Worm (Caenorhabditis elegans) whole organism, mixed stage, embryonic: ENCODE measurements around the gene fbxa-141.

Source experiments
- M03D4.4 ChIP-seq: sonication (generic microtip); optimal IDR thresholded peaks from 2 replicates; lab custom pipeline; 2017; ENCODE audit warnings: mild to moderate bottlenecking, missing genetic modification characterization, missing compliant biosample characterization
- bed-3 ChIP-seq: fragments of 200-800 bp; sonication (Bioruptor generic); optimal IDR thresholded peaks from 3 replicates; lab custom pipeline; 2018; ENCODE audit warnings: mild to moderate bottlenecking, missing genetic modification characterization, moderate library complexity, missing compliant biosample characterization
- blmp-1 ChIP-seq: fragments of 150-350 bp; optimal IDR thresholded peaks from 2 replicates; lab custom pipeline; 2014; ENCODE audit warnings: missing biosample characterization, missing genetic modification characterization
- ceh-39 ChIP-seq: fragments of 150-350 bp; optimal IDR thresholded peaks from 2 replicates; lab custom pipeline; 2014; ENCODE audit warnings: missing biosample characterization, missing genetic modification characterization
- ceh-43 ChIP-seq: fragments of 200-800 bp; sonication (Bioruptor generic); optimal IDR thresholded peaks from 2 replicates; lab custom pipeline; 2018; ENCODE audit warnings: mild to moderate bottlenecking, missing genetic modification characterization, moderate library complexity, missing compliant biosample characterization
- ceh-83 ChIP-seq: fragments of 200-800 bp; sonication (Bioruptor generic); optimal IDR thresholded peaks from 2 replicates; lab custom pipeline; 2018; ENCODE audit warnings: mild to moderate bottlenecking, missing genetic modification characterization, missing compliant biosample characterization
- ces-1 ChIP-seq: fragments of 150-350 bp; optimal IDR thresholded peaks from 2 replicates; lab custom pipeline; 2014; ENCODE audit warnings: missing biosample characterization, missing genetic modification reagents, missing genetic modification characterization
- cnd-1 ChIP-seq: fragments of 200-800 bp; sonication (Bioruptor generic); optimal IDR thresholded peaks from 2 replicates; lab custom pipeline; 2018; ENCODE audit warnings: mild to moderate bottlenecking, missing genetic modification characterization, missing compliant biosample characterization
- drap-1 ChIP-seq: fragments of 200-800 bp; sonication (Bioruptor generic); optimal IDR thresholded peaks from 3 replicates; lab custom pipeline; 2018; ENCODE audit warnings: mild to moderate bottlenecking, missing genetic modification characterization, missing compliant biosample characterization
- elt-1 ChIP-seq: sonication (generic microtip); optimal IDR thresholded peaks from 2 replicates; lab custom pipeline; 2017; ENCODE audit warnings: missing genetic modification characterization, mild to moderate bottlenecking, missing compliant biosample characterization, antibody characterized with exemption, moderate library complexity, borderline replicate concordance; ENCODE audit not compliant: insufficient read depth
- elt-3 ChIP-seq: fragments of 150-350 bp; optimal IDR thresholded peaks from 2 replicates; lab custom pipeline; 2014; ENCODE audit warnings: missing biosample characterization, missing genetic modification characterization
- flh-1 ChIP-seq: fragments of 200-800 bp; sonication (Bioruptor generic); optimal IDR thresholded peaks from 2 replicates; lab custom pipeline; 2018; ENCODE audit warnings: mild to moderate bottlenecking, missing genetic modification characterization, moderate library complexity, missing compliant biosample characterization
- ham-2 ChIP-seq: fragments of 200-800 bp; sonication (Bioruptor generic); optimal IDR thresholded peaks from 2 replicates; lab custom pipeline; 2018; ENCODE audit warnings: mild to moderate bottlenecking, missing genetic modification characterization, missing compliant biosample characterization
- hlh-1 ChIP-seq: fragments of 150-350 bp; optimal IDR thresholded peaks from 2 replicates; lab custom pipeline; 2014; ENCODE audit warnings: missing biosample characterization, missing genetic modification reagents, missing genetic modification characterization
- lin-13 ChIP-seq: fragments of 150-350 bp; optimal IDR thresholded peaks from 2 replicates; lab custom pipeline; 2014; ENCODE audit warnings: missing biosample characterization, missing genetic modification characterization
- lin-32 ChIP-seq: fragments of 200-800 bp; sonication (Bioruptor generic); optimal IDR thresholded peaks from 2 replicates; lab custom pipeline; 2018; ENCODE audit warnings: mild to moderate bottlenecking, missing genetic modification characterization, missing compliant biosample characterization
- lsy-2 ChIP-seq: fragments of 150-350 bp; optimal IDR thresholded peaks from 2 replicates; lab custom pipeline; 2014; ENCODE audit warnings: missing biosample characterization, missing genetic modification characterization
- mab-5 ChIP-seq: fragments of 150-350 bp; optimal IDR thresholded peaks from 2 replicates; lab custom pipeline; 2014; ENCODE audit warnings: missing biosample characterization, missing genetic modification characterization
- mep-1 ChIP-seq: fragments of 150-350 bp; optimal IDR thresholded peaks from 2 replicates; lab custom pipeline; 2017; ENCODE audit warnings: missing biosample characterization, missing genetic modification reagents, missing genetic modification characterization, inconsistent platforms
- mls-2 ChIP-seq: sonication (generic microtip); optimal IDR thresholded peaks from 2 replicates; lab custom pipeline; 2016; ENCODE audit warnings: mild to moderate bottlenecking, missing genetic modification characterization, moderate library complexity, missing compliant biosample characterization
- nhr-12 ChIP-seq: fragments of 150-350 bp; optimal IDR thresholded peaks from 2 replicates; lab custom pipeline; 2014; ENCODE audit warnings: missing biosample characterization, missing genetic modification characterization
- nhr-2 ChIP-seq: fragments of 150-350 bp; optimal IDR thresholded peaks from 2 replicates; lab custom pipeline; 2014; ENCODE audit warnings: missing biosample characterization, missing genetic modification characterization
- nhr-237 ChIP-seq: fragments of 150-350 bp; optimal IDR thresholded peaks from 2 replicates; lab custom pipeline; 2014; ENCODE audit warnings: missing biosample characterization, missing genetic modification characterization
- nhr-28 ChIP-seq: fragments of 150-350 bp; optimal IDR thresholded peaks from 2 replicates; lab custom pipeline; 2014; ENCODE audit warnings: missing biosample characterization, missing genetic modification characterization
- nhr-76 ChIP-seq: sonication (generic microtip); optimal IDR thresholded peaks from 2 replicates; lab custom pipeline; 2017; ENCODE audit warnings: missing biosample characterization, missing genetic modification characterization
- pha-4 ChIP-seq: fragments of 150-350 bp; optimal IDR thresholded peaks from 2 replicates; lab custom pipeline; 2018; ENCODE audit warnings: missing biosample characterization, missing genetic modification reagents, missing genetic modification characterization
- sem-2 ChIP-seq: fragments of 200-800 bp; sonication (Bioruptor generic); optimal IDR thresholded peaks from 2 replicates; lab custom pipeline; 2018; ENCODE audit warnings: mild to moderate bottlenecking, missing genetic modification characterization, missing compliant biosample characterization
- snpc-4 ChIP-seq: fragments of 150-350 bp; optimal IDR thresholded peaks from 2 replicates; lab custom pipeline; 2014; ENCODE audit warnings: missing biosample characterization, missing genetic modification characterization
- sptf-1 ChIP-seq: sonication (generic microtip); optimal IDR thresholded peaks from 2 replicates; lab custom pipeline; 2017; ENCODE audit warnings: mild to moderate bottlenecking, missing genetic modification characterization, moderate library complexity, missing compliant biosample characterization
- tbx-8 ChIP-seq: fragments of 200-800 bp; sonication (Bioruptor generic); optimal IDR thresholded peaks from 2 replicates; lab custom pipeline; 2018; ENCODE audit warnings: mild to moderate bottlenecking, missing genetic modification characterization, moderate library complexity, missing compliant biosample characterization
- unc-120 ChIP-seq: sonication (generic microtip); optimal IDR thresholded peaks from 2 replicates; lab custom pipeline; 2017; ENCODE audit warnings: missing genetic modification characterization, missing compliant biosample characterization; ENCODE audit not compliant: poor library complexity, severe bottlenecking
- unc-39 ChIP-seq: fragments of 150-350 bp; optimal IDR thresholded peaks from 2 replicates; lab custom pipeline; 2014; ENCODE audit warnings: missing biosample characterization, missing genetic modification characterization
- unc-62 ChIP-seq: fragments of 150-350 bp; optimal IDR thresholded peaks from 2 replicates; lab custom pipeline; 2014; ENCODE audit warnings: missing biosample characterization, missing genetic modification reagents, missing genetic modification characterization
- zip-8 ChIP-seq: fragments of 150-350 bp; optimal IDR thresholded peaks from 2 replicates; lab custom pipeline; 2014; ENCODE audit warnings: missing biosample characterization, missing genetic modification characterization
- ztf-11 ChIP-seq: fragments of 150-350 bp; optimal IDR thresholded peaks from 2 replicates; lab custom pipeline; 2014; ENCODE audit warnings: missing biosample characterization, missing genetic modification characterization

Gene fbxa-141

DNA sequence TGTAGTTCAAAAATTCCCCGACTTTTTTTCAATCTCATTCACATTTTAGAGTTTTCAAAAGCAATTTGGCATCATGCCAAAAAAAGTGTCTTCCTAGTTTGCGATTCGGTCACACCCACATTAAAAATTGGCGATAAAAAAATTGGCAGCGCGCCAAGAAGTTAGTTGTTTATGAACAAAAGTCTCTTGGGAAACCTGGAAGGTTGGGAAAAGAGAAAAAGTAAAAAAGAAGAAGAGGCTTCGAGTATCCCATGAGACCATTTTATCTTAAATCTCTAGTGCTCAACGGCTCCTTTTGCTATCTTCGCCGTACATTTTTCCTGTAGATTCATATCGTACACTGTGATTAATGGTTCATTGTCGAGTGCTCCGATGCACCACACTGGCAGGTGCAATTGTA, 24.9 kb downstream of the fbxa-141 start:
- TF ChIP-seq nhr-76 (no peak), elt-3 (tag; lab: Kevin White, UChicago) (no peak), drap-1 (GFP tag; lab: Kevin White, UChicago) (no peak), ces-1 (GFP tag; lab: Kevin White, UChicago) (no peak), blmp-1 (tag; lab: Kevin White, UChicago) (no peak), ceh-39 (tag; lab: Kevin White, UChicago) (no peak), nhr-2 (tag; lab: Kevin White, UChicago) (no peak)

DNA sequence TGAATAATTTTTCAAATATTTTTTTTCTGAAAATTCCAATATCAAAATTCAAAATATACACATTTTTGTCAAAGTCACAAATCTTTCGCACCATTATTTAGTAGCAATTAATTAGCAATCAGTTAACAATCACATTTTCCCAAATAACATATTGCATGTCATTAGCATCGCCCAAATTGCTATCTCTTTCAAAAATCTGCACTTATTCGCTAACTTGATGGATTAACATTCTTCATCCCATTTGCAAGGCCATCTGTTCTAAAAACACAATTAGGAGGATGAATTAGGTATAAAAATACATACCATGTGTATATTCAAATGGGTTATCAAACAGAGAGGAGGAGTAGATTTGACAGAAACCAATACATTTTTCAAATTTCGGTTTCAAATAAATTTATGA, 25.4 kb downstream of the fbxa-141 start:
- TF ChIP-seq mab-5 (tag; lab: Kevin White, UChicago) (peak; percentile 13), cnd-1 (tag; lab: Kevin White, UChicago) (peak; percentile 74), ceh-39 (tag; lab: Kevin White, UChicago) (no peak), lsy-2 (tag; lab: Kevin White, UChicago) (no peak), lin-13 (tag; lab: Kevin White, UChicago) (no peak), nhr-12 (tag; lab: Kevin White, UChicago) (no peak), lin-32 (no peak), unc-39 (tag; lab: Kevin White, UChicago) (no peak), elt-1 (tag; lab: Kevin White, UChicago) (peak; percentile 40), mep-1 (tag; lab: Kevin White, UChicago) (no peak), mls-2 (tag; lab: Kevin White, UChicago) (peak; percentile 26), unc-62 (GFP tag; lab: Kevin White, UChicago) (peak; percentile 28), zip-8 (tag; lab: Kevin White, UChicago) (no peak), ces-1 (GFP tag; lab: Kevin White, UChicago) (peak; percentile 94)

DNA sequence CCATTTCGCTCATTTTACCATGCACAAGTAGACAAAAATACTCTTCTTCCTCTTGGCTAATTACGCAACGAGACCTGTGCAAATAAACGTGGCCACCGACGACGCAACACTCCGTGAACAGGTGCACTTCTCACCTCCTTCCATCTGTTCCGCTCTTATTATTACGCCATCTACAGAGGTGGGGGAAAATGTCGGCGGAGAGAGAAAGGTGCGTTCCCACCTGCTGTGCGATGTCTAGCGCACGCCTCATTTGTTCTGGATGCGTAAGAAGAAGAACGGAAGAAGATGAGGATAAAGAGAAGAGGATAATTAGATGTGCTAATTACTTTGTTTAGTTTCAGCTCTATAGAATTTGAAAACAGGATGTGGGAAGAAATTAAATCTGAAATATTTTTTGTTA, 26.2 kb downstream of the fbxa-141 start:
- TF ChIP-seq ceh-39 (tag; lab: Kevin White, UChicago) (peak; percentile 58), flh-1 (GFP tag; lab: Kevin White, UChicago) (no peak), nhr-12 (tag; lab: Kevin White, UChicago) (no peak), sptf-1 (tag; lab: Kevin White, UChicago) (no peak), lsy-2 (tag; lab: Kevin White, UChicago) (no peak), M03D4.4 (no peak), blmp-1 (tag; lab: Kevin White, UChicago) (no peak), lin-32 (peak; percentile 90), nhr-237 (tag; lab: Kevin White, UChicago) (no peak), elt-1 (tag; lab: Kevin White, UChicago) (no peak), zip-8 (tag; lab: Kevin White, UChicago) (peak; percentile 97), ces-1 (GFP tag; lab: Kevin White, UChicago) (no peak), snpc-4 (tag; lab: Kevin White, UChicago) (no peak), ceh-83 (no peak), hlh-1 (tag; lab: Kevin White, UChicago) (peak; percentile 82), unc-39 (tag; lab: Kevin White, UChicago) (no peak), cnd-1 (tag; lab: Kevin White, UChicago) (peak; percentile 97), nhr-2 (tag; lab: Kevin White, UChicago) (peak; percentile 92), nhr-28 (tag; lab: Kevin White, UChicago) (no peak), ceh-43 (GFP tag; lab: Kevin White, UChicago) (peak; percentile 80), mep-1 (tag; lab: Kevin White, UChicago) (peak; percentile 43), sem-2 (GFP tag; lab: Kevin White, UChicago) (no peak), lin-13 (tag; lab: Kevin White, UChicago) (no peak), ham-2 (GFP tag; lab: Kevin White, UChicago) (no peak), unc-62 (GFP tag; lab: Kevin White, UChicago) (peak; percentile 41), bed-3 (GFP tag; lab: Kevin White, UChicago) (no peak), mls-2 (tag; lab: Kevin White, UChicago) (peak; percentile 67), pha-4 (no peak), nhr-76 (no peak), ztf-11 (tag; lab: Kevin White, UChicago) (peak; percentile 26), unc-120 (tag; lab: Kevin White, UChicago) (no peak), elt-3 (tag; lab: Kevin White, UChicago) (no peak), mab-5 (tag; lab: Kevin White, UChicago) (no peak), drap-1 (GFP tag; lab: Kevin White, UChicago) (no peak), tbx-8 (GFP tag; lab: Kevin White, UChicago) (no peak)
